Worm (Caenorhabditis elegans): ENCODE results near the gene T26A8.4.

Gene T26A8.4

ce11 chrIV:8468729-8469340, 36.1 kb upstream of the T26A8.4 start (continued):
- peak; percentile 73 for TF ChIP-seq pbrm-1 (GFP tag; IDR thresholded peaks at IDR 0.05)
- TF ChIP-seq ekl-4 (GFP tag; IDR thresholded peaks at IDR 0.05): peak; percentile 55; the same call in 1 of the 2 replicates

ce11 chrIV:8467343-8467742, 34.6 kb upstream of the T26A8.4 start:
- 0 out of 2 replicates have a peak, but pooled peaks have one; percentile 49 for TF ChIP-seq dox-1 (GFP tag; IDR thresholded peaks at IDR 0.05)
- 0 out of 2 replicates have a peak, but pooled peaks have one; percentile 11 for TF ChIP-seq rcor-1 (GFP tag; IDR thresholded peaks at IDR 0.05)
- TF ChIP-seq aptf-3 (GFP tag; IDR thresholded peaks at IDR 0.05): 0 out of 2 replicates have a peak, but pooled peaks have one; percentile 17
- TF ChIP-seq egrh-3 (GFP tag; IDR thresholded peaks at IDR 0.05): peak; percentile 17; the same call in 1 of the 2 replicates
- TF ChIP-seq hsf-1 (GFP tag; IDR thresholded peaks at IDR 0.05): peak; percentile 97
- peak; percentile 54 for TF ChIP-seq madf-6 (GFP tag; IDR thresholded peaks at IDR 0.05)
- TF ChIP-seq F33H1.4 (GFP tag; IDR thresholded peaks at IDR 0.05): peak; percentile 68

DNA sequence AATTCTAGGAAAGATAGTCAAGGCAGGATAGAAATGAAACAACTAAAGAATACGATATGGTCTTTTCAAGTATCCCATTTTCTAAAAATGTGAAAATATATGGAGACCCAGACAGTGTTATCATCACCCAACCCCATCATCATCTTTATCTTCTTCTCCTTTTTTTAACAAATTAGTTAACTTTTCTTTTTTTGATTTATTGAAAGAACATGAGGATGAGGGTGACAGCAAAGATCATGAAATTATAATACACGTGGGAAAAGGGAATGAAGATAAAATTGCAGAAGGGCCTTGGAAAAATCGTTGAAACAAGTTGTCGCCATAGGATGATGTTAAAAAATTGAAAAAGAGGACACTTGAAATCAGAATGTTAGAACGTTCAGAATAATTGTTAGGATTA, 31.5 kb upstream of the T26A8.4 start:
- TF ChIP-seq ceh-79 (tag; optimal IDR thresholded peaks at IDR 0.05) (no peak), cebp-1 (GFP tag; IDR thresholded peaks at IDR 0.05) (no peak), cebp-1 (tag; optimal IDR thresholded peaks at IDR 0.05) (no peak), F57C9.4 (tag; optimal IDR thresholded peaks at IDR 0.05) (no peak), B0336.3 (GFP tag; IDR thresholded peaks at IDR 0.05) (no peak), K12H6.12 (tag; optimal IDR thresholded peaks at IDR 0.05) (no peak), B0035.1 (tag; optimal IDR thresholded peaks at IDR 0.05) (no peak), ceh-91 (GFP tag; IDR thresholded peaks at IDR 0.05) (no peak), lir-1 (GFP tag; conservative IDR thresholded peaks at IDR 0.05) (no peak), die-1 (tag; optimal IDR thresholded peaks at IDR 0.05) (no peak)

DNA sequence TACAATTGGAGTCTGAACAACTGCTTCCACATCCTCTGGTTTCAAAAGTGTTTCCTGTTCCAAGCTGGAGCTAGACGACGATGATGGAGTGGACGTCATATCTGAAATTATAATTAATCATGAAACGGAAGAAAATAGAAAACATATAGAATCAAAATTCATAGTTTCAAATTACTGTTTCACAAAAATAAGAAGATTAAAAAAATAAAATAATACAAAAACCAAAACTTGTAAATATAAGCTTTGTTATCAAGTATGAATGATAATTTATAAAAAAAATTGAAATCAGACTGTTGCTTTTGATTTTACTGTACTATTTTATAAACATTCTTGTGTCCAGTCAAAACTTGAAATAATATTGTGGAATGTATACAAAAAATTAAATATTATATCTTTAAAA, 31.0 kb upstream of the T26A8.4 start, which contains the start of gene str-176:
str-176 (minus strand) TSS at position 101 of the 400 bp plus-strand sequence.
- TF ChIP-seq lin-54 (GFP tag; optimal IDR thresholded peaks at IDR 0.05) (no peak), unc-62 (GFP tag; optimal IDR thresholded peaks at IDR 0.05) (no peak), hrde-1 (tag; optimal IDR thresholded peaks at IDR 0.05; ENCODE audit: borderline replicate concordance) (no peak), fkh-3 (tag; optimal IDR thresholded peaks at IDR 0.05) (no peak), let-526 (GFP tag; IDR thresholded peaks at IDR 0.05) (no peak)

- TF ChIP-seq repo-1 (tag; optimal IDR thresholded peaks at IDR 0.05): no peak
- TF ChIP-seq nhr-120 (GFP tag; IDR thresholded peaks at IDR 0.05): no peak
- TF ChIP-seq B0019.2 (GFP tag; conservative IDR thresholded peaks at IDR 0.05): no peak
- peak; percentile 43 for TF ChIP-seq unc-62 (GFP tag; optimal IDR thresholded peaks at IDR 0.05)
- TF ChIP-seq mes-4 (tag; optimal IDR thresholded peaks at IDR 0.05): no peak
- TF ChIP-seq nhr-27 (tag; optimal IDR thresholded peaks at IDR 0.05): no peak
These were observed 30.4 kb upstream of the T26A8.4 start for ce11 chrIV:8463069-8463468.

ce11 chrIV:8462376-8462775, 29.7 kb upstream of the T26A8.4 start:
- TF ChIP-seq F22D6.2 (tag; optimal IDR thresholded peaks at IDR 0.05) (no peak), ztf-22 (GFP tag; optimal IDR thresholded peaks at IDR 0.05) (no peak), chd-7 (tag; optimal IDR thresholded peaks at IDR 0.05) (no peak), C06A6.2 (GFP tag; conservative IDR thresholded peaks at IDR 0.05) (no peak), ztf-26 (tag; optimal IDR thresholded peaks at IDR 0.05) (no peak), somi-1 (GFP tag; optimal IDR thresholded peaks at IDR 0.05) (no peak), athp-1 (tag; optimal IDR thresholded peaks at IDR 0.05) (no peak), Y53G8AR.9 (GFP tag; conservative IDR thresholded peaks at IDR 0.05) (no peak), nfya-1 (tag; optimal IDR thresholded peaks at IDR 0.05; ENCODE audit: borderline replicate concordance, insufficient read depth) (no peak), pbrm-1 (GFP tag; IDR thresholded peaks at IDR 0.05) (no peak), F23B12.7 (tag; optimal IDR thresholded peaks at IDR 0.05; ENCODE audit: insufficient read depth) (no peak), tbp1 (GFP tag; optimal IDR thresholded peaks at IDR 0.05) (no peak), dox-1 (GFP tag; IDR thresholded peaks at IDR 0.05) (no peak)
